Worm (Caenorhabditis elegans) whole organism, mixed stage, embryonic: ENCODE results near the gene clc-31.

Experiments used
- nhr-237 ChIP-seq: fragments of 150-350 bp; optimal IDR thresholded peaks from 2 replicates; lab custom pipeline; 2014; ENCODE audit warnings: missing biosample characterization, missing genetic modification characterization
- unc-62 ChIP-seq: fragments of 150-350 bp; optimal IDR thresholded peaks from 2 replicates; lab custom pipeline; 2014; ENCODE audit warnings: missing biosample characterization, missing genetic modification reagents, missing genetic modification characterization

- TF ChIP-seq nhr-237 (tag; lab: Kevin White, UChicago) (no peak), unc-62 (GFP tag; lab: Kevin White, UChicago) (no peak)
Observed at ce11 chrII:385258-385657, 44.9 kb downstream of the clc-31 start, which contains the start of gene C03H5.5.
